Fruit fly (Drosophila melanogaster) whole organism, wandering third instar larva: ENCODE measurements around the gene CG9459.

ENCODE experiments used
- CrebA ChIP-seq: fragments of 200-800 bp; sonication (Bioruptor generic); optimal IDR thresholded peaks from 2 replicates; lab custom pipeline; 2016; ENCODE audit warnings: missing biosample characterization, mild to moderate bottlenecking, missing genetic modification characterization, borderline replicate concordance
- fru ChIP-seq: fragments of 200-800 bp; sonication (Bioruptor generic); optimal IDR thresholded peaks from 3 replicates; lab custom pipeline; 2016; ENCODE audit warnings: missing biosample characterization, mild to moderate bottlenecking, missing genetic modification characterization
- jim ChIP-seq: fragments of 175-275, 200-325 bp; sonication (Bioruptor generic); optimal IDR thresholded peaks from 2 replicates; lab custom pipeline; 2016; ENCODE audit warnings: missing biosample characterization, mild to moderate bottlenecking, missing genetic modification characterization
- sv ChIP-seq: fragments of 200-800 bp; sonication (Bioruptor generic); optimal IDR thresholded peaks from 3 replicates; lab custom pipeline; 2016; ENCODE audit warnings: missing biosample characterization, missing genetic modification characterization
- tai ChIP-seq: sonication (Bioruptor generic); optimal IDR thresholded peaks from 2 replicates; lab custom pipeline; 2016; ENCODE audit warnings: missing biosample characterization, missing genetic modification characterization

dm6 chr3R:9767620-9768592 lies 50.3 kb downstream of the CG9459 start, which contains the start of gene Naa80:
- TF ChIP-seq sv (GFP tag; lab: Kevin White, UChicago): peak; percentile 32
- no peak for TF ChIP-seq tai
- TF ChIP-seq CrebA (GFP tag; lab: Kevin White, UChicago): no peak
- peak; percentile 70 for TF ChIP-seq fru (GFP tag; lab: Kevin White, UChicago)
- TF ChIP-seq jim (GFP tag; lab: Kevin White, UChicago): peak; percentile 30
